Fruit fly (Drosophila melanogaster): Measurements from ENCODE around the gene CG11839.

- TF ChIP-seq Sox102F (GFP tag; optimal IDR thresholded peaks at IDR 0.05), result peak; percentile 37
- TF ChIP-seq Smox (GFP tag; optimal IDR thresholded peaks at IDR 0.05), result no peak
- TF ChIP-seq net (GFP tag; optimal IDR thresholded peaks at IDR 0.05), result no peak
- peak; percentile 35 for TF ChIP-seq fkh (GFP tag; optimal IDR thresholded peaks at IDR 0.05)
- no peak for TF ChIP-seq CG8632 (GFP tag; optimal IDR thresholded peaks at IDR 0.05)
- TF ChIP-seq Gug (GFP tag; IDR thresholded peaks at IDR 0.05), result no peak
- no peak for TF ChIP-seq OdsH (GFP tag; optimal IDR thresholded peaks at IDR 0.05)
- TF ChIP-seq Sox15 (GFP tag; optimal IDR thresholded peaks at IDR 0.05), result no peak
- peak; percentile 69 for TF ChIP-seq Lpt (GFP tag; optimal IDR thresholded peaks at IDR 0.05)
- TF ChIP-seq Blimp-1 (GFP tag; optimal IDR thresholded peaks at IDR 0.05), result peak; percentile 54
- no peak for TF ChIP-seq lz (GFP tag; optimal IDR thresholded peaks at IDR 0.05)
- no peak for TF ChIP-seq pdm3 (GFP tag; optimal IDR thresholded peaks at IDR 0.05)
- TF ChIP-seq topi (GFP tag; optimal IDR thresholded peaks at IDR 0.05), result no peak
Observed at dm6 chr3R:25049742-25050517, 19.8 kb upstream of the CG11839 start.

All from whole organism, prepupa.